Worm (Caenorhabditis elegans) whole organism, young adult: ENCODE measurements around the gene F38B7.10.
A peak's percentile ranks its signal among the peaks of the same experiment; 100 is the strongest.
"Not testable (repeated sequence)": the region's sequence is repeated elsewhere in the genome, so short reads cannot be mapped to it uniquely, and the experiment has no call there.

Source experiments
- B0035.1 ChIP-seq: sonication (generic microtip); optimal IDR thresholded peaks from 2 replicates; lab custom pipeline; 2016; ENCODE audit warnings: missing genetic modification characterization, mild to moderate bottlenecking, missing compliant biosample characterization, missing genotype, missing genetic modification reagents
- B0336.3 ChIP-seq: fragments of 200-800 bp; sonication (Bioruptor generic); IDR thresholded peaks from 2 replicates; pipeline ENCODE4 v1.3.6; 2022; ENCODE audit warnings: missing genetic modification characterization, missing compliant biosample characterization
- C06A6.2 ChIP-seq: fragments of 200-800 bp; sonication (Bioruptor generic); conservative IDR thresholded peaks from 2 replicates; pipeline ENCODE4 v1.3.6; 2022; ENCODE audit warnings: missing genetic modification characterization, missing compliant biosample characterization
- C17E4.6 ChIP-seq: fragments of 200-800 bp; sonication (Bioruptor generic); IDR thresholded peaks from 2 replicates; pipeline ENCODE4 v1.3.6; 2022; ENCODE audit warnings: missing genetic modification reagents, missing genetic modification characterization, missing compliant biosample characterization
- F23B12.7 ChIP-seq: sonication (generic microtip); optimal IDR thresholded peaks from 2 replicates; lab custom pipeline; 2017; ENCODE audit warnings: missing genetic modification characterization, mild to moderate bottlenecking, missing compliant biosample characterization, antibody characterized with exemption, moderate library complexity; ENCODE audit not compliant: insufficient read depth
- F49E8.2 ChIP-seq: sonication (generic microtip); optimal IDR thresholded peaks from 3 replicates; lab custom pipeline; 2017; ENCODE audit warnings: missing genetic modification characterization, mild to moderate bottlenecking, missing compliant biosample characterization, antibody characterized with exemption, moderate library complexity; ENCODE audit not compliant: insufficient read depth
- Y53G8AR.9 ChIP-seq: fragments of 200-800 bp; sonication (Bioruptor generic); conservative IDR thresholded peaks from 2 replicates; pipeline ENCODE4 v1.3.6; 2022; ENCODE audit warnings: missing genetic modification reagents, missing genetic modification characterization, missing compliant biosample characterization
- Y67H2A.10 ChIP-seq: fragments of 200-800 bp; sonication (Bioruptor generic); conservative IDR thresholded peaks from 2 replicates; pipeline ENCODE4 v1.3.6; 2022; ENCODE audit warnings: missing genetic modification reagents, missing genetic modification characterization, missing compliant biosample characterization
- Y79H2A.3 ChIP-seq: fragments of 200-800 bp; sonication (Bioruptor generic); conservative IDR thresholded peaks from 2 replicates; pipeline ENCODE4 v1.3.6; 2022; ENCODE audit warnings: missing genetic modification reagents, missing genetic modification characterization, missing compliant biosample characterization
- aptf-2 ChIP-seq: fragments of 200-800 bp; sonication (Bioruptor generic); conservative IDR thresholded peaks from 2 replicates; pipeline ENCODE4 v1.3.6; 2022; ENCODE audit warnings: missing genetic modification reagents, missing genetic modification characterization, missing compliant biosample characterization
- athp-1 ChIP-seq: sonication (generic microtip); optimal IDR thresholded peaks from 2 replicates; lab custom pipeline; 2017; ENCODE audit warnings: mild to moderate bottlenecking, missing genetic modification characterization, missing compliant biosample characterization
- attf-3 ChIP-seq: fragments of 200-800 bp; sonication (Bioruptor generic); conservative IDR thresholded peaks from 2 replicates; pipeline ENCODE4 v1.3.6; 2022; ENCODE audit warnings: missing genetic modification reagents, missing genetic modification characterization, missing compliant biosample characterization
- attf-6 ChIP-seq: fragments of 200-800 bp; sonication (Bioruptor generic); IDR thresholded peaks from 2 replicates; pipeline ENCODE4 v1.3.6; 2022; ENCODE audit warnings: missing genetic modification reagents, missing genetic modification characterization, missing compliant biosample characterization
- ceh-100 ChIP-seq: fragments of 200-800 bp; sonication (Bioruptor generic); IDR thresholded peaks from 2 replicates; pipeline ENCODE4 v1.3.6; 2022; ENCODE audit warnings: missing genetic modification reagents, missing genetic modification characterization, missing compliant biosample characterization
- ceh-91 ChIP-seq: fragments of 200-800 bp; sonication (Bioruptor generic); IDR thresholded peaks from 2 replicates; pipeline ENCODE4 v1.3.6; 2022; ENCODE audit warnings: missing genetic modification reagents, missing genetic modification characterization, missing compliant biosample characterization
- chd-7 ChIP-seq: sonication (generic microtip); optimal IDR thresholded peaks from 2 replicates; lab custom pipeline; 2016; ENCODE audit warnings: mild to moderate bottlenecking, missing genetic modification characterization, moderate library complexity, missing compliant biosample characterization
- die-1 ChIP-seq: sonication (generic microtip); optimal IDR thresholded peaks from 2 replicates; lab custom pipeline; 2016; ENCODE audit warnings: missing genotype, mild to moderate bottlenecking, missing genetic modification characterization, missing compliant biosample characterization
- dox-1 ChIP-seq: fragments of 200-800 bp; sonication (Bioruptor generic); IDR thresholded peaks from 2 replicates; pipeline ENCODE4 v1.3.6; 2022; ENCODE audit warnings: missing genetic modification reagents, missing genetic modification characterization, missing compliant biosample characterization
- dpl-1 ChIP-seq: fragments of 150-350 bp; optimal IDR thresholded peaks from 2 replicates; lab custom pipeline; 2014; ENCODE audit warnings: missing biosample characterization, missing genetic modification reagents, missing genetic modification characterization
- egrh-3 ChIP-seq: fragments of 200-800 bp; sonication (Bioruptor generic); IDR thresholded peaks from 2 replicates; pipeline ENCODE4 v1.3.6; 2022; ENCODE audit warnings: missing genetic modification reagents, missing genetic modification characterization, missing compliant biosample characterization
- ekl-4 ChIP-seq: fragments of 200-800 bp; sonication (Bioruptor generic); IDR thresholded peaks from 2 replicates; pipeline ENCODE4 v1.3.6; 2022; ENCODE audit warnings: missing genetic modification reagents, missing genetic modification characterization, missing compliant biosample characterization
- hmg-1.2 ChIP-seq: fragments of 200-800 bp; sonication (Bioruptor generic); IDR thresholded peaks from 2 replicates; pipeline ENCODE4 v1.3.6; 2022; ENCODE audit warnings: missing genetic modification reagents, missing genetic modification characterization, missing compliant biosample characterization
- let-526 ChIP-seq: fragments of 200-800 bp; sonication (Bioruptor generic); IDR thresholded peaks from 2 replicates; pipeline ENCODE4 v1.3.6; 2022; ENCODE audit warnings: missing genetic modification reagents, missing genetic modification characterization, missing compliant biosample characterization
- lin-26 ChIP-seq: fragments of 200-800 bp; sonication (Bioruptor generic); IDR thresholded peaks from 2 replicates; pipeline ENCODE4 v1.3.6; 2022; ENCODE audit warnings: missing genetic modification reagents, missing genetic modification characterization, missing compliant biosample characterization
- lin-35 ChIP-seq, 3 experiments: fragments of 150-350 bp in 2 of 3; sonication (generic microtip) in 1 of 3; optimal IDR thresholded peaks; 2 replicates each; lab custom pipeline; 2014 to 2018; ENCODE audit warnings: missing biosample characterization in 3 of 3, missing genetic modification characterization in 3 of 3, missing genetic modification reagents in 3 of 3
- lin-40 ChIP-seq: sonication (generic microtip); optimal IDR thresholded peaks from 2 replicates; lab custom pipeline; 2016; ENCODE audit warnings: missing genetic modification characterization, mild to moderate bottlenecking, missing compliant biosample characterization, missing genotype, missing genetic modification reagents
- lsl-1 ChIP-seq: fragments of 200-800 bp; sonication (Bioruptor generic); optimal IDR thresholded peaks from 2 replicates; lab custom pipeline; 2018; ENCODE audit warnings: mild to moderate bottlenecking, missing genetic modification characterization, moderate library complexity, missing compliant biosample characterization
- madf-3 ChIP-seq: fragments of 200-800 bp; sonication (Bioruptor generic); IDR thresholded peaks from 2 replicates; pipeline ENCODE4 v1.3.6; 2022; ENCODE audit warnings: missing genetic modification reagents, missing genetic modification characterization, missing compliant biosample characterization
- madf-6 ChIP-seq: fragments of 200-800 bp; sonication (Bioruptor generic); IDR thresholded peaks from 2 replicates; pipeline ENCODE4 v1.3.6; 2022; ENCODE audit warnings: missing genetic modification reagents, missing genetic modification characterization, missing compliant biosample characterization
- madf-8 ChIP-seq: fragments of 200-800 bp; sonication (Bioruptor generic); conservative IDR thresholded peaks from 2 replicates; pipeline ENCODE4 v1.3.6; 2022; ENCODE audit warnings: missing genetic modification reagents, missing genetic modification characterization, missing compliant biosample characterization
- mcd-1 ChIP-seq: fragments of 200-800 bp; sonication (Bioruptor generic); IDR thresholded peaks from 2 replicates; pipeline ENCODE4 v1.3.6; 2022; ENCODE audit warnings: missing genetic modification reagents, missing genetic modification characterization, missing compliant biosample characterization
- nhr-80 ChIP-seq: sonication (generic microtip); optimal IDR thresholded peaks from 2 replicates; lab custom pipeline; 2016; ENCODE audit warnings: missing genetic modification characterization, missing compliant biosample characterization
- pbrm-1 ChIP-seq: fragments of 200-800 bp; sonication (Bioruptor generic); IDR thresholded peaks from 2 replicates; pipeline ENCODE4 v1.3.6; 2022; ENCODE audit warnings: missing genetic modification reagents, missing genetic modification characterization, missing compliant biosample characterization
- rcor-1 ChIP-seq: fragments of 200-800 bp; sonication (Bioruptor generic); IDR thresholded peaks from 2 replicates; pipeline ENCODE4 v1.3.6; 2022; ENCODE audit warnings: missing genetic modification reagents, missing genetic modification characterization, missing compliant biosample characterization
- rpc-1 ChIP-seq, 2 experiments: fragments of 150-350 bp in 1 of 2; sonication (generic microtip) in 1 of 2; optimal IDR thresholded peaks; 2 replicates each; lab custom pipeline; 2014 to 2018; ENCODE audit warnings: missing biosample characterization in 1 of 2, missing genetic modification characterization in 1 of 2, missing genetic modification reagents in 1 of 2, missing genotype in 1 of 2
- snpc-1.1 ChIP-seq: sonication (generic microtip); optimal IDR thresholded peaks from 2 replicates; lab custom pipeline; 2017; ENCODE audit warnings: missing genetic modification characterization, mild to moderate bottlenecking, missing compliant biosample characterization, antibody characterized with exemption, moderate library complexity, missing genotype, missing genetic modification reagents; ENCODE audit not compliant: insufficient read depth
- snpc-1.3 ChIP-seq: sonication (generic microtip); optimal IDR thresholded peaks from 2 replicates; lab custom pipeline; 2017; ENCODE audit warnings: missing genetic modification characterization, mild to moderate bottlenecking, missing compliant biosample characterization, antibody characterized with exemption, moderate library complexity, missing genotype, missing genetic modification reagents; ENCODE audit not compliant: insufficient read depth
- snpc-3.4 ChIP-seq: sonication (generic microtip); optimal IDR thresholded peaks from 2 replicates; lab custom pipeline; 2017; ENCODE audit warnings: missing genetic modification characterization, mild to moderate bottlenecking, missing compliant biosample characterization, antibody characterized with exemption, moderate library complexity, missing genotype, missing genetic modification reagents
- snpc-4 ChIP-seq, 5 experiments: fragments of 150-350 bp in 1 of 5; sonication (generic microtip) in 4 of 5; optimal IDR thresholded peaks; 2 replicates each; lab custom pipeline; 2014 to 2018; ENCODE audit warnings: missing genetic modification characterization in 5 of 5, missing biosample characterization in 3 of 5, antibody characterized with exemption in 2 of 5, mild to moderate bottlenecking in 2 of 5, missing compliant biosample characterization in 2 of 5, missing genotype in 2 of 5, moderate library complexity in 2 of 5, missing genetic modification reagents in 1 of 5
- tbp1 ChIP-seq: fragments of 200-800 bp; sonication (Bioruptor generic); optimal IDR thresholded peaks from 2 replicates; lab custom pipeline; 2018; ENCODE audit warnings: mild to moderate bottlenecking, missing genetic modification characterization, missing compliant biosample characterization
- tlf-1 ChIP-seq: fragments of 200-800 bp; sonication (Bioruptor generic); optimal IDR thresholded peaks from 2 replicates; lab custom pipeline; 2018; ENCODE audit warnings: mild to moderate bottlenecking, missing genetic modification characterization, missing compliant biosample characterization
- ztf-26 ChIP-seq: sonication (generic microtip); optimal IDR thresholded peaks from 2 replicates; lab custom pipeline; 2017; ENCODE audit warnings: missing genetic modification characterization, missing compliant biosample characterization
- ztf-28 ChIP-seq: fragments of 200-800 bp; sonication (Bioruptor generic); IDR thresholded peaks from 2 replicates; pipeline ENCODE4 v1.3.6; 2022; ENCODE audit warnings: missing genetic modification reagents, missing genetic modification characterization, missing compliant biosample characterization
- ztf-6 ChIP-seq: fragments of 200-800 bp; sonication (Bioruptor generic); IDR thresholded peaks from 2 replicates; pipeline ENCODE4 v1.3.6; 2022; ENCODE audit warnings: missing genetic modification reagents, missing genetic modification characterization, missing compliant biosample characterization

The F38B7.10 gene

DNA sequence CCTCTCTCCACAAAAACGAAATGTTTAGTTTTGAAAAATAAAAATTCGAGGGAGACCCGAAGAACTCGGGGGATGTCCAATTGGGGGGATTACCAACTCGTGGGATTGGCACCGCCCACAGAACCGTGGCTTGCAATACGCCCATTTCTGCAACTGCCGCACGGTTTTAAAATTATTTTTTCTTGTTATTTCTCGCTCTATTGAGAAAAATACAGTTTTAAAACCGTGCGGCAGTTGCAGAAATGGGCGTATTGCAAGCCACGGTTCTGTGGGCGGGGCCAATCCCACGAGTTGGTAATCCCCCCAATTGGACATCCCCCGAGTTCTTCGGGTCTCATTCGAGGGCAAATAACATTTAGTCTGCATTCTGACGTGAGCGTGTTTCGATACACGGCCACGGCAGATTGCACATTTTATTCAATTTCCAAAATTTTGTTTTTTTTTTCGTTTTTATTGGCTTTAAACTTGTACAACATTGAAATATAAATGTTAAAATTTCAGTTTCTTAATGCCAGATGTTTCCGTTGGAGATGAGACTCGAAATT is 40.4 kb upstream of the F38B7.10 start, which contains the start of the genes C55A6.1 and C55A6.10:
TSS of gene C55A6.1 (minus strand) at position 116 of the 545 bp plus-strand sequence.
TSS of gene C55A6.10 (plus strand) at position 495 of the 545 bp plus-strand sequence.
- TF ChIP-seq C06A6.2 (GFP tag; lab: Robert Waterston, UW) (peak; percentile 83), Y53G8AR.9 (GFP tag; lab: Robert Waterston, UW) (peak; percentile 70; the same call in 1 of the 2 replicates), lin-26 (GFP tag; lab: Robert Waterston, UW) (0 out of 2 replicates have a peak, but pooled peaks have one; percentile 54), pbrm-1 (GFP tag; lab: Robert Waterston, UW) (peak; percentile 93), Y67H2A.10 (GFP tag; lab: Robert Waterston, UW) (peak; percentile 71; the same call in 1 of the 2 replicates), ztf-26 (peak; percentile 51), ztf-28 (GFP tag; lab: Robert Waterston, UW) (peak; percentile 82; the same call in 1 of the 2 replicates), F49E8.2 (tag; lab: Kevin White, UChicago) (peak; percentile 61), snpc-1.1 (tag; lab: Kevin White, UChicago) (peak; percentile 21), rpc-1 (optimal IDR thresholded peaks at IDR 0.05; lab: Kevin White, UChicago) (peak; percentile 24), lin-35 (GFP tag; optimal IDR thresholded peaks at IDR 0.05; lab: Kevin White, UChicago) (peak in 1 of 3 experiments; percentile 66), tlf-1 (GFP tag; lab: Kevin White, UChicago) (peak; percentile 30), hmg-1.2 (GFP tag; lab: Robert Waterston, UW) (peak; percentile 64; the same call in 1 of the 2 replicates), ztf-6 (GFP tag; lab: Robert Waterston, UW) (0 out of 2 replicates have a peak, but pooled peaks have one; percentile 17), dox-1 (peak; percentile 93), die-1 (tag; lab: Kevin White, UChicago) (peak; percentile 15), athp-1 (peak; percentile 59), snpc-4 (GFP tag; optimal IDR thresholded peaks at IDR 0.05; lab: Kevin White, UChicago) (peak; percentile 51), snpc-4 (tag; optimal IDR thresholded peaks at IDR 0.05; lab: Kevin White, UChicago) (peak in 3 of 4 experiments; percentile 65 to 77 (median 75)), B0336.3 (0 out of 2 replicates have a peak, but pooled peaks have one; percentile 54), ceh-91 (peak; percentile 74), let-526 (GFP tag; lab: Robert Waterston, UW) (peak; percentile 67; the same call in 1 of the 2 replicates), mcd-1 (peak; percentile 91), lin-40 (tag; lab: Kevin White, UChicago) (peak; percentile 89), attf-3 (peak; percentile 69), aptf-2 (GFP tag; lab: Robert Waterston, UW) (0 out of 2 replicates have a peak, but pooled peaks have one; percentile 25), lsl-1 (GFP tag; lab: Kevin White, UChicago) (peak; percentile 61), C17E4.6 (GFP tag; lab: Robert Waterston, UW) (peak; percentile 67), egrh-3 (GFP tag; lab: Robert Waterston, UW) (peak; percentile 69; the same call in 1 of the 2 replicates), chd-7 (peak; percentile 50), snpc-3.4 (peak; percentile 69), madf-8 (GFP tag; lab: Robert Waterston, UW) (peak; percentile 42; the same call in 1 of the 2 replicates), B0035.1 (tag; lab: Kevin White, UChicago) (peak; percentile 35), ekl-4 (GFP tag; lab: Robert Waterston, UW) (peak; percentile 90), snpc-1.3 (peak; percentile 46), F23B12.7 (tag; lab: Kevin White, UChicago) (peak; percentile 56), tbp1 (peak; percentile 51), rcor-1 (GFP tag; lab: Robert Waterston, UW) (peak; percentile 80), dpl-1 (GFP tag; lab: Kevin White, UChicago) (peak; percentile 31), ceh-100 (GFP tag; lab: Robert Waterston, UW) (peak; percentile 97), attf-6 (peak; percentile 76), madf-3 (GFP tag; lab: Robert Waterston, UW) (peak; percentile 64; the same call in 1 of the 2 replicates), madf-6 (GFP tag; lab: Robert Waterston, UW) (peak; percentile 71), nhr-80 (tag; lab: Kevin White, UChicago) (peak; percentile 70), Y79H2A.3 (peak; percentile 70; the same call in 1 of the 2 replicates)
- not testable (repeated sequence) for TF ChIP-seq rpc-1 (tag; optimal IDR thresholded peaks at IDR 0.05; lab: Kevin White, UChicago)
